Worm (Caenorhabditis elegans) whole organism, midembryonic: Measurements from ENCODE around the gene lin-42.

ENCODE experiments used
- T22C8.4 ChIP-seq: fragments of 200-800 bp; sonication (Bioruptor generic); IDR thresholded peaks from 2 replicates; pipeline ENCODE4 v1.3.6; 2022; ENCODE audit warnings: missing genetic modification characterization, missing compliant biosample characterization
- cog-1 ChIP-seq: sonication (generic microtip); optimal IDR thresholded peaks from 2 replicates; lab custom pipeline; 2016; ENCODE audit warnings: missing genetic modification characterization, missing compliant biosample characterization
- flt-1 ChIP-seq: fragments of 200-800 bp; sonication (Bioruptor generic); IDR thresholded peaks from 2 replicates; pipeline ENCODE4 v1.3.6; 2022; ENCODE audit warnings: missing genetic modification characterization, missing compliant biosample characterization
- klf-2 ChIP-seq: fragments of 200-800 bp; sonication (Bioruptor generic); conservative IDR thresholded peaks from 2 replicates; pipeline ENCODE4 v1.3.6; 2022; ENCODE audit warnings: missing genetic modification reagents, missing genetic modification characterization, missing compliant biosample characterization
- med-1 ChIP-seq: sonication (generic microtip); optimal IDR thresholded peaks from 2 replicates; lab custom pipeline; 2017; ENCODE audit warnings: missing genetic modification characterization, mild to moderate bottlenecking, missing compliant biosample characterization, antibody characterized with exemption, missing genetic modification reagents; ENCODE audit not compliant: insufficient read depth
- tab-1 ChIP-seq: fragments of 200-800 bp; sonication (Bioruptor generic); IDR thresholded peaks from 2 replicates; pipeline ENCODE4 v1.3.6; 2022; ENCODE audit warnings: missing genetic modification characterization, missing compliant biosample characterization
- ztf-23 ChIP-seq: fragments of 200-800 bp; sonication (Bioruptor generic); IDR thresholded peaks from 2 replicates; pipeline ENCODE4 v1.3.6; 2022; ENCODE audit warnings: missing genetic modification reagents, missing genetic modification characterization, missing compliant biosample characterization

- TF ChIP-seq ztf-23 (no peak), T22C8.4 (GFP tag; lab: Robert Waterston, UW) (no peak), med-1 (GFP tag; lab: Kevin White, UChicago) (no peak), flt-1 (no peak), tab-1 (GFP tag; lab: Robert Waterston, UW) (no peak), klf-2 (no peak), cog-1 (no peak)
Observed at ce11 chrII:1241176-1241730, 10.9 kb downstream of the lin-42 start.
